Worm (Caenorhabditis elegans) whole organism, early embryonic: ENCODE data around the gene R07E5.6.

Experiments
- B0310.2 ChIP-seq: sonication (generic microtip); optimal IDR thresholded peaks from 2 replicates; lab custom pipeline; 2016; ENCODE audit warnings: mild to moderate bottlenecking, missing genetic modification characterization, missing compliant biosample characterization
- F13C5.2 ChIP-seq: sonication (generic microtip); optimal IDR thresholded peaks from 2 replicates; lab custom pipeline; 2017; ENCODE audit warnings: mild to moderate bottlenecking, missing genetic modification characterization, inconsistent platforms, missing compliant biosample characterization
- aly-1 ChIP-seq: sonication (generic microtip); optimal IDR thresholded peaks from 2 replicates; lab custom pipeline; 2016; ENCODE audit warnings: missing genetic modification characterization, missing compliant biosample characterization
- ama-1 ChIP-seq: fragments of 150-350 bp; optimal IDR thresholded peaks from 2 replicates; lab custom pipeline; 2014
- ceh-13 ChIP-seq: fragments of 200-800 bp; sonication (Bioruptor generic); optimal IDR thresholded peaks from 2 replicates; lab custom pipeline; 2018; ENCODE audit warnings: mild to moderate bottlenecking, missing genetic modification characterization, missing compliant biosample characterization
- ceh-36 ChIP-seq: sonication (generic microtip); optimal IDR thresholded peaks from 2 replicates; lab custom pipeline; 2016; ENCODE audit warnings: missing genetic modification characterization, inconsistent platforms, missing compliant biosample characterization
- ets-7 ChIP-seq: sonication (generic microtip); optimal IDR thresholded peaks from 2 replicates; lab custom pipeline; 2016; ENCODE audit warnings: missing genotype, missing genetic modification characterization, missing compliant biosample characterization
- flt-1 ChIP-seq: fragments of 200-800 bp; sonication (Bioruptor generic); IDR thresholded peaks from 2 replicates; pipeline ENCODE4 v1.3.6; 2022; ENCODE audit warnings: missing genetic modification characterization, missing compliant biosample characterization
- hmbx-1 ChIP-seq: sonication (generic microtip); optimal IDR thresholded peaks from 2 replicates; lab custom pipeline; 2016; ENCODE audit warnings: mild to moderate bottlenecking, missing genetic modification characterization, missing compliant biosample characterization
- hmg-4 ChIP-seq: fragments of 200-800 bp; sonication (Bioruptor generic); optimal IDR thresholded peaks from 2 replicates; lab custom pipeline; 2018; ENCODE audit warnings: mild to moderate bottlenecking, missing genetic modification characterization, missing compliant biosample characterization
- hnd-1 ChIP-seq: sonication (generic microtip); optimal IDR thresholded peaks from 2 replicates; lab custom pipeline; 2016; ENCODE audit warnings: missing genetic modification characterization, missing compliant biosample characterization
- pes-1 ChIP-seq: fragments of 200-800 bp; sonication (Bioruptor generic); IDR thresholded peaks from 2 replicates; pipeline ENCODE4 v1.3.6; 2022; ENCODE audit warnings: missing genetic modification reagents, missing genetic modification characterization, missing compliant biosample characterization
- scrt-1 ChIP-seq: fragments of 200-800 bp; sonication (Bioruptor generic); IDR thresholded peaks from 2 replicates; pipeline ENCODE4 v1.3.6; 2022; ENCODE audit warnings: missing genetic modification characterization, missing compliant biosample characterization
- sea-1 ChIP-seq: fragments of 200-800 bp; sonication (Bioruptor generic); conservative IDR thresholded peaks from 2 replicates; pipeline ENCODE4 v1.3.6; 2022; ENCODE audit warnings: missing genetic modification characterization, missing compliant biosample characterization
- tbx-11 ChIP-seq: fragments of 200-800 bp; sonication (Bioruptor generic); IDR thresholded peaks from 2 replicates; pipeline ENCODE4 v1.3.6; 2022; ENCODE audit warnings: missing genetic modification characterization, missing compliant biosample characterization
- tbx-37 ChIP-seq: fragments of 200-800 bp; sonication (Bioruptor generic); conservative IDR thresholded peaks from 2 replicates; pipeline ENCODE4 v1.3.6; 2022; ENCODE audit warnings: missing genetic modification reagents, missing genetic modification characterization, missing compliant biosample characterization
- tra-4 ChIP-seq: sonication (generic microtip); optimal IDR thresholded peaks from 2 replicates; lab custom pipeline; 2017; ENCODE audit warnings: missing genetic modification characterization, missing compliant biosample characterization

Gene R07E5.6

DNA sequence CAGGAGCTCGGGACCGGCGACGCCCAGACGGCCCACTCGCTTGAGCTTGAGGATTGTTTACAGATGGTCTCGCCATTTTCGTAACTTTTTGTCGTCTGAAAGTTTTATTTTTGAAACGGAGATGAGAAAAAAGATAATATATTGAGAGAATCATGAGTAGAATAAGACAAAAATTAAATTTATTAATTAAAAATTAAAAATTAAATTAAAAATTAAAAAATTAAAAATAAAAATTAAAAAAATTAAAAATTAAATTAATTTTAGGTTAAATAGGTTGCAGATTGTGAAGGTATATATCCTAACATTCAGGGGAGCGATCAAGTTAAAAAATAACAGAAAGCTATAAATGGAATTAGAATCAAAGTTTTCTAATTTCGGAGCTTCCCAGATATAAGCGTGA is 18.8 kb upstream of the R07E5.6 start, which contains the start of gene B0284.3:
Gene B0284.3, minus strand, starts transcription at position 101 of the 400 bp plus-strand sequence.
- no peak for TF ChIP-seq tbx-11 (GFP tag; lab: Robert Waterston, UW)
- TF ChIP-seq ceh-36 (tag; lab: Kevin White, UChicago) = no peak
- no peak for TF ChIP-seq pes-1
- no peak for TF ChIP-seq ceh-13 (GFP tag; lab: Kevin White, UChicago)
- no peak for TF ChIP-seq tbx-37
- no peak for TF ChIP-seq flt-1 (GFP tag; lab: Robert Waterston, UW)
- no peak for TF ChIP-seq hnd-1
- no peak for TF ChIP-seq hmg-4
- no peak for TF ChIP-seq hmbx-1 (tag; lab: Kevin White, UChicago)
- TF ChIP-seq ets-7 (tag; lab: Kevin White, UChicago) = no peak
- no peak for TF ChIP-seq ama-1 (lab: Kevin White, UChicago)
- no peak for TF ChIP-seq aly-1 (tag; lab: Kevin White, UChicago)
- no peak for TF ChIP-seq sea-1 (GFP tag; lab: Robert Waterston, UW)
- TF ChIP-seq B0310.2 (tag; lab: Kevin White, UChicago) = no peak
- no peak for TF ChIP-seq scrt-1 (GFP tag; lab: Robert Waterston, UW)

DNA sequence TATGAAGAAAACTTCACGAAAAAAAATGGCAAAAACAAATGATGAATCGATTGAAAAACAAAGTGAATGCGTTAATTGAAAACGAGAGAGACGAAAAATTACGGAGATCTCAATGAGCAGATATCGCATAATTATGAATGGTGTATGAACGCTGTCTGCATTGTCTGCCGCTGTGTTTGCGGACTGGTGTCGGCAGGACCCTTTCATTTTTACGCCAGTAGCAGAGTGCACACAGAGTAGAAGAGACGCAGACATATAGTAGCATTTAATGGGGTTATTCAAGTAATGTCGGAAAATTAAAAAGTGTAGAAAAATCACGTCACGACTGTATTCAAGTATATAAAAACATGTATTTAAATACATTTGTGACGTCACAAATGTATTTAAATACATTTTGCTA is 17.7 kb upstream of the R07E5.6 start:
- TF ChIP-seq F13C5.2 (tag; lab: Kevin White, UChicago) (peak; percentile 11), ceh-36 (tag; lab: Kevin White, UChicago) (no peak)

DNA sequence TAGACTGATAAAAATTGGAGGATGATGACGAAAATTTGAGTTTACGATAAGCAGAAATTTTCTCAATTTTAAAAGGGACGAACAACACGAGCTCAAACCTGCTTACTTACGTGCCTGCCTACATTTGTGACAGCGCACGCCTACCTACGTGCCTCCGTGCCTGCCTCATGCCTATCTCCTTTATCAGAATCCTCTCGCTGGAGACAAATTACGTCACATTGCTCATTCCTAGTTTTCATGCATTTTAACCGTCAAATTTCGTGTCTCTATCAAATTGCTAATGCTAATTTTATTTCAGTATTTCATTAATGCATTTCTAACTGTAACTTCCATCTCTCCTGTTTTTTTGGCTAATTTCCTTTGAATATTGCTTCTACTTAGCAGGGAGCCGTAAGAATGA is 17.2 kb upstream of the R07E5.6 start, which contains the start of gene pals-27:
Gene pals-27, plus strand, starts transcription at position 301 of the 400 bp plus-strand sequence.
- TF ChIP-seq tra-4 (tag; lab: Kevin White, UChicago) = no peak
- TF ChIP-seq ceh-13 (GFP tag; lab: Kevin White, UChicago) = no peak
- no peak for TF ChIP-seq scrt-1 (GFP tag; lab: Robert Waterston, UW)
- TF ChIP-seq flt-1 (GFP tag; lab: Robert Waterston, UW) = no peak
- no peak for TF ChIP-seq ets-7 (tag; lab: Kevin White, UChicago)
- no peak for TF ChIP-seq tbx-37
- no peak for TF ChIP-seq ceh-36 (tag; lab: Kevin White, UChicago)
- TF ChIP-seq aly-1 (tag; lab: Kevin White, UChicago) = no peak
- no peak for TF ChIP-seq pes-1
- no peak for TF ChIP-seq hnd-1
- TF ChIP-seq hmg-4 = no peak
- no peak for TF ChIP-seq F13C5.2 (tag; lab: Kevin White, UChicago)
- no peak for TF ChIP-seq sea-1 (GFP tag; lab: Robert Waterston, UW)

DNA sequence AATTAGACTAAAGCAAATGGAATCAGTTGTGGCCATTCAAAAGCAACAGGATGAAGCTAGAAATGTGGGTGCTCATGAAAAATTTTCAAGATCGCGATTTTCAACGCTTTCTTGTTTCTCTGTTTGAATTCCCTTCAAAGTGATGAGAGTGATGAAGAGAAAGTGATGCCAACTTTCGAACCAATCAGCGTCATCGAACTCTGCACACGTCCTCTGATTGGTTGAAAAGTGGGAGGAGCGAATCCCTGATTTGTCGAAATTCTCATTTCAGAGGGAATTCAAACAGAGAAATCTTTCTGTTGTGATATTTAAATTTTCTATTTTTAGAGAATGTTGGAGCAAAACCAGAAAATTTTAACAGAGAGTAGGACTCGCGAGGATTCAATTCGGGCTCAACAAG is 16.4 kb upstream of the R07E5.6 start:
- no peak for TF ChIP-seq hnd-1

- TF ChIP-seq ceh-13 (GFP tag; lab: Kevin White, UChicago) = no peak
- TF ChIP-seq ama-1 (lab: Kevin White, UChicago) = no peak
- no peak for TF ChIP-seq aly-1 (tag; lab: Kevin White, UChicago)
- TF ChIP-seq F13C5.2 (tag; lab: Kevin White, UChicago) = no peak
- no peak for TF ChIP-seq scrt-1 (GFP tag; lab: Robert Waterston, UW)
Measured at ce11 chrIII:4384487-4384886, 14.1 kb upstream of the R07E5.6 start, which contains the start of gene pals-28. Gene pals-28 (plus strand): TSS chrIII:4384787.

DNA sequence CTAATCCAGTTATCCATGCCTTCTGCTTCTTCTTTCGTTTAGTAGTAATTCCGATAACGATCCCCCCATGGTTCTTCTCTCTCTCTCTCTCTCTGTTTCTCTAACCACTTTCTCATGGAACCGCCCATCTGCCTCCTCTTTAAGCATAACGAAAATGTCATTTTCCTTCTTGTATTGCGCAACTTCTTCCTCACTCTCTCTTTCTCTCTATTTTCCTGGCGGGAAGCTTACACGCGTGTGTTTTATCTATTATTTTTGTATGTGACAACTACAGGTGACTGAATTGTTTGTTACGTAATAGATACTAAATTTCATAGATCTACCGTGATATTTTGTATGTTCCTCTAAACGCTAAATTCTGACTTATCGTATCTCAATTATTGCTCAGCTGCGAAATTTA is 8.1 kb upstream of the R07E5.6 start:
- TF ChIP-seq ceh-36 (tag; lab: Kevin White, UChicago) (no peak), ceh-13 (GFP tag; lab: Kevin White, UChicago) (no peak), tra-4 (tag; lab: Kevin White, UChicago) (no peak), B0310.2 (tag; lab: Kevin White, UChicago) (no peak), tbx-37 (no peak), ama-1 (lab: Kevin White, UChicago) (no peak), pes-1 (no peak), hmbx-1 (tag; lab: Kevin White, UChicago) (no peak), hnd-1 (no peak), F13C5.2 (tag; lab: Kevin White, UChicago) (no peak), scrt-1 (GFP tag; lab: Robert Waterston, UW) (no peak), flt-1 (GFP tag; lab: Robert Waterston, UW) (no peak), hmg-4 (no peak), tbx-11 (GFP tag; lab: Robert Waterston, UW) (no peak), aly-1 (tag; lab: Kevin White, UChicago) (no peak), sea-1 (GFP tag; lab: Robert Waterston, UW) (no peak), ets-7 (tag; lab: Kevin White, UChicago) (no peak)

ce11 chrIII:4391319-4391718 is 7.2 kb upstream of the R07E5.6 start:
- TF ChIP-seq tbx-11 (GFP tag; lab: Robert Waterston, UW) = no peak
- TF ChIP-seq tra-4 (tag; lab: Kevin White, UChicago) = no peak
- no peak for TF ChIP-seq B0310.2 (tag; lab: Kevin White, UChicago)
- TF ChIP-seq F13C5.2 (tag; lab: Kevin White, UChicago) = no peak
- TF ChIP-seq ceh-36 (tag; lab: Kevin White, UChicago) = no peak
- no peak for TF ChIP-seq scrt-1 (GFP tag; lab: Robert Waterston, UW)
- TF ChIP-seq ama-1 (lab: Kevin White, UChicago) = no peak
- no peak for TF ChIP-seq hnd-1
- no peak for TF ChIP-seq flt-1 (GFP tag; lab: Robert Waterston, UW)

DNA sequence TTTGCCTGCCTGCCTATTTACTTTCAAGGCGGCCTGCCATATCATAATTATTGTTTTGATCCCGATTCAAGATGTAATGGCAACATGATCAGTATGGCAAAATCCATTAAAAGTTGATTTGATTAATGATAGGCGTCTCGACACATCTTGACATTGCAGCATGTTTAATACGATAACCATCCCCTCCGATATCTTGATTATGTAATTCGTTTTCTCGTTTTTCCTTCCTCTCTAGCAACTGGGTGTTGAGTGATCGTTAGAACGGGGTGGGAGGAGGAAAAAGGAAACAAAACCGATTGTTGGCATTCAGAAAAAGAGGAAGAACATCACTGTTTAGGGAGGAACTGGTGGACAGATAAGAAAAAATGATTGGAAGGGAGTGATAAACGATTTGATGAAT is 6.6 kb upstream of the R07E5.6 start:
- TF ChIP-seq hmbx-1 (tag; lab: Kevin White, UChicago) (no peak), ama-1 (lab: Kevin White, UChicago) (no peak), hnd-1 (no peak), ets-7 (tag; lab: Kevin White, UChicago) (no peak), F13C5.2 (tag; lab: Kevin White, UChicago) (no peak), scrt-1 (GFP tag; lab: Robert Waterston, UW) (no peak), tbx-37 (no peak), ceh-13 (GFP tag; lab: Kevin White, UChicago) (no peak), B0310.2 (tag; lab: Kevin White, UChicago) (no peak), tra-4 (tag; lab: Kevin White, UChicago) (no peak), hmg-4 (no peak), aly-1 (tag; lab: Kevin White, UChicago) (no peak), pes-1 (no peak), ceh-36 (tag; lab: Kevin White, UChicago) (no peak), flt-1 (GFP tag; lab: Robert Waterston, UW) (no peak), sea-1 (GFP tag; lab: Robert Waterston, UW) (no peak), tbx-11 (GFP tag; lab: Robert Waterston, UW) (no peak)
